Worm (Caenorhabditis elegans) whole organism, dauer: ENCODE measurements around the gene sdz-31.

Experiments
- unc-62 ChIP-seq: sonication (generic microtip); optimal IDR thresholded peaks from 2 replicates; lab custom pipeline; 2017; ENCODE audit warnings: missing biosample characterization, missing genetic modification reagents, missing genetic modification characterization

The sdz-31 gene

DNA sequence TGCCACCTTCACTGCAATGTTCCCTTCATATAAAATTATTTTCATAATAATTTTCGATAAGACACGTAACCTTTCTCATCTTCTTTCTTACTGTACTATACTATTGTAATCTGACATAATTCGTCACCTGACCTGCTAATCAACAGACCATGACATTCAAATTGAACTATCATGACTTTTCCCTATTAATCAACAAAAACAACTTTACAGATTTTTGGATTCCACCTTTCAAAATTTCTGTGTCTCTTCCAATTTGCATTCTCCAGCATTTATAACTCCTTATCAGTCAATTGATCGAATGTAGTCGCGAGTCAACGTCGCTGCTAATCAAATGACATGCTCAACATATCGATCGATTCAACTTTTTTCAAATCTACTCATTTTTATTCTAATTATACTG, 9.7 kb downstream of the sdz-31 start, which contains the start of gene fshr-1:
TSS of gene fshr-1 (plus strand) at position 209 of the 400 bp plus-strand sequence.
- no peak for TF ChIP-seq unc-62 (GFP tag; lab: Kevin White, UChicago)

ce11 chrV:9899278-9899677, 19.3 kb downstream of the sdz-31 start, which contains the start of gene egl-47:
egl-47 (plus strand) TSS chrV:9899578.
- no peak for TF ChIP-seq unc-62 (GFP tag; lab: Kevin White, UChicago)

- no peak for TF ChIP-seq unc-62 (GFP tag; lab: Kevin White, UChicago)
These were observed 21.2 kb downstream of the sdz-31 start for ce11 chrV:9901119-9901518.

DNA sequence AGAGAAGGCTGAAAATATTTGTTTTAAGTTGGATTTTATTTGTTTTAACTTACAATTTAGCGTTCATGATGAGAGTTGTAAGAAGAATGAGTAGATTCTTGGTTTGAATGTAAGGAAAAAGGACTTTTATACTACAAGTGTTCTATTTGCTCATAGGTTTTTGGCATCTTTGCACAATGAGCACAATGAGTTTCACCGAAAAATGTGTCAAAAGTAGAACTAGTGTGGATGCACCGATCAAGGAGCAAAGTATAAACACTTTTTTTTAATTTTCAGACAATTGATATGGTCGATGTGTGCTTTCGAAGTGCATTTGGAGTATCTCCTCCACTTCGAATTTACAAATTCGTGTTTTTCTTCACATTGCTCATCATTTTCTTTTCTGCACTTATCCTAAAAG, 26.1 kb downstream of the sdz-31 start, which contains the start of gene fipr-11:
TSS of gene fipr-11 (minus strand) at position 101 of the 400 bp plus-strand sequence.
- TF ChIP-seq unc-62 (GFP tag; lab: Kevin White, UChicago), result no peak

ce11 chrV:9907205-9907604, 27.2 kb downstream of the sdz-31 start:
- no peak for TF ChIP-seq unc-62 (GFP tag; lab: Kevin White, UChicago)

DNA sequence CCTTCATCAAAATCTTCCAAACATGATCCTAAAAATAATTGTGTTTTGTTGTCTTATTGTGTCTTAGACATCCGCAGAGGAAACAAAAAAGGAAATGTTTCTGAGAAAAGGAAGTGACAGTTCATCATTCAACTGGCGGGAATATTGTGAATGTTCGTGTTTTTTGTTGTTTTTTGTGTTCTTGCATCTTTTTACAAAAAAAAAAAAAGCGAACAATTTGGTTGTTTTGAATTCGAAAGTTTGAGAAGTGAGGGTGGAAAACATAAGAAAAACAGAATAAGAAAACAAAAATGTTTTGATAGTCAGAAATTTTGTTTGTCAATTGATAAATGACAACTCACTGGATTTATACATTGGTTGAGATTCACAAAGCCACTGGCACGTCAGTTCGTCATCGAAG, 29.7 kb downstream of the sdz-31 start:
- no peak for TF ChIP-seq unc-62 (GFP tag; lab: Kevin White, UChicago)

- TF ChIP-seq unc-62 (GFP tag; lab: Kevin White, UChicago), result no peak
These were observed 31.2 kb downstream of the sdz-31 start for ce11 chrV:9911165-9911564.

ce11 chrV:9913863-9914262, 33.9 kb downstream of the sdz-31 start, which contains the start of gene fipr-10:
fipr-10 (plus strand) TSS chrV:9914163.
- no peak for TF ChIP-seq unc-62 (GFP tag; lab: Kevin White, UChicago)

DNA sequence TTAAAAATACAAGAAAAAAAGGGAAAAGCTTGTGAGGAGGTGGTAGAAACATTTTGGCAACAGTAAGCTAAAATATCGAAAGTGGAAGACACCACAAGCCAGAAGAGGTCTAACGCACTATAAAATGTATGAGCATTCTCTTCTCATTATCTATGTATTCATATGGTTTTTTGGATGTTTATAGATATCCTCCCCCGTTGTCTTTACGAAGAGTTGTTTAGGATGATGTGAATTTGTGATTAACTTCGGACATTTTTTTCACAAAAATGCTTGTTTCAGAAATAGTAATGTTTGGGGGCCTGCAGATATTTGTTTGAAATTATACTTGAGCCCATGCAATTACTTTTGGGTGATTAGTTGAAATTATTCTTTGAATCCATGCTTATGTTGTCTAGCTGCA, 35.1 kb downstream of the sdz-31 start, which contains the start of gene mec-9:
TSS of gene mec-9 (minus strand) at position 101 of the 400 bp plus-strand sequence.
- TF ChIP-seq unc-62 (GFP tag; lab: Kevin White, UChicago), result no peak

- no peak for TF ChIP-seq unc-62 (GFP tag; lab: Kevin White, UChicago)
These were observed 36.7 kb downstream of the sdz-31 start, which contains the start of gene C50H2.4 for ce11 chrV:9916665-9917064. C50H2.4 (plus strand) TSS chrV:9916965.

DNA sequence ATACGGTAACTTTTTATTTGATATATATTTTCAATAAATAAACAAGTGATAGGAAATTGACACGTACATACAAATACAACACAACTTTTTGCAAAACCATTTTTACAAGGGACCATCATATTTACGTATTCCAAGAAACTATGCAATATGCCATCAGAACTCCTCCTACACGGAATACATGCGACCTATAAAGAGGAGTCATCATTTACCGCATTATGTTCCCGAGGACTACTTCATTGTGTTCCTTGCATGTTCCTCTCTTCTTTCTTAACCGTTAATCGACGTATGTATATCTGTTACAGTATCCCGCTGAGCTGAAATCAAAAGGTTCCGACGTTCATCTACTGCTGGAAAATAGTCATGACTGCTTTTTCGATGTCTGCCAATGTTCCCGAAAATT, 38.4 kb downstream of the sdz-31 start, which contains the start of gene C50H2.5:
TSS of gene C50H2.5 (plus strand) at position 301 of the 400 bp plus-strand sequence.
- TF ChIP-seq unc-62 (GFP tag; lab: Kevin White, UChicago), result no peak

DNA sequence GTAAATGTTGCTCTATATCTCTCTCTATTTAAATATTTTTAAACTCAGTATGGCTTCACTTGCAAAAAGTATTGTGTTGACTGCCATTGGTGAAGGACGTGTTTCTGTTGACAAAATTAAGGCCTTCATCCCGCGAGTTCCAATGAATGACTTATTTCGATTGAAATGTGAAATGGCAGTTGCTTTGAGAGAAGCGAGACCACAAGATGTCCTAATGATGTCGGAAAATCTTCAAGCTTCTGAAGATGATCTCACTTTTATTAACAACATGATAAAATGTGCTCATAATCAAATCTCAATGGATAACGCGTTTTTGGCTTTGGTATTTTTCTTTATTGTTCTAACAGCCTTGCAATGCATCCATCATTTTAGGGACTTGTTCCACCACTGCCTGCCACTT, 41.3 kb downstream of the sdz-31 start, which contains the start of gene ceh-75:
TSS of gene ceh-75 (plus strand) at position 50 of the 400 bp plus-strand sequence.
- no peak for TF ChIP-seq unc-62 (GFP tag; lab: Kevin White, UChicago)

- TF ChIP-seq unc-62 (GFP tag; lab: Kevin White, UChicago), result no peak
These were observed 42.5 kb downstream of the sdz-31 start, which contains the start of gene C50H2.7 for ce11 chrV:9922481-9922880. C50H2.7 (plus strand) TSS chrV:9922781.

DNA sequence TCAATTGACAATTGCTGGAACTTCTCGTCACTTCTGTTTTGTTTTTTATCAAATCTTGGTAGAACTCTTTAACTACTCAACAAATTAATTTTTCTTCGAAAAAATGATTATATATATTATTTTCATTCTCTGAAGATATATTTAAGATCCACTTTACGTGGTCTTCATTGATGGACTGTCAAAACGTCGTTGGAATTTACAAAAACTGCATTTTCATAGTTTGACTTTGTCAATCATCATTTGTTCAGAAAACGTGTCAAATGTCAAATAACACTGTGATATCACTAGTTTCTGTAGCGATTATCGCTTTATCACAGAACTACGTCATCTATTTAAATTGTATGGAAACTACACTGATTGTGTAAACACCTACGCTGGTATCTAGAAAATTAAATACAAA, 44.4 kb downstream of the sdz-31 start:
- no peak for TF ChIP-seq unc-62 (GFP tag; lab: Kevin White, UChicago)

DNA sequence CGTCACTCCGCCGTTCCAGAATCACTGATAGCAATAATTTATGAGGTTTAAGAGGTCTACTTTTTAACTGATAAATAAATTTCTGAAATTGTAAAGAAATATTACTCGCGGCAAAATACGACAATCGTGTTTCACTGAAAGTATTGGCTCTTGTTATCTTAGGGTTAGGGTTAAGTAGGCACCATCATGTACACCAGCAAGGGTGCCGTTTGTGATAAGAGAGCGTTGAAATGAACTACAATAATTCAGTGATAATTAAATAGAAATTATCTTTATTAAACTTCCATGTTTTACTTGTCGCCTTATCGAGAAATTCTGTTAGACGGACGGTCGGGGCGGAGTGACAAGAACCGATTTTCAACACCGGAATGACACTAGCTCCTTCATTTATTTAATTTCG, 45.7 kb downstream of the sdz-31 start:
- TF ChIP-seq unc-62 (GFP tag; lab: Kevin White, UChicago), result no peak

- no peak for TF ChIP-seq unc-62 (GFP tag; lab: Kevin White, UChicago)
These were observed 46.3 kb downstream of the sdz-31 start, which contains the start of gene C50H2.13 for ce11 chrV:9926240-9926639. C50H2.13 (plus strand) TSS chrV:9926540.

DNA sequence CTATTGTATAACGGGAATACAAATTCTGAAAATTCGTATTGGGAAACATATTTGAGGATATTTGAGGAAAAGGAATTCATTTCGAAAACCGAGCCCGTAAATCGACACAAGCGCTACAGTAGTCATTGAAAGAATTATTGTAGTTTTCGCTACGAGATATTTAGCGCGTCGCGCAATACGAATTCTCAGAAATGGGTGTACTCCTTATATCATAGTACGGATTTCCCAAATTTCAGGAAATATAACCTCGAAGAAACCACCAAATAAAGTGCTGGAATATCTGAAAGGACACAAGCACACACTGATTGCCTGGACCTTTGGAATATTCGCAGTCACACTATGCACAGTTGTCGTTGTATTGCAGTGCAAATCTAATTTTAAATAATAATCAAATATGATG, 47.4 kb downstream of the sdz-31 start:
- TF ChIP-seq unc-62 (GFP tag; lab: Kevin White, UChicago), result no peak
